Fruit fly (Drosophila melanogaster): ENCODE results near the gene sob.
A peak's percentile ranks its signal among the peaks of the same experiment; 100 is the strongest.

sob gene

DNA sequence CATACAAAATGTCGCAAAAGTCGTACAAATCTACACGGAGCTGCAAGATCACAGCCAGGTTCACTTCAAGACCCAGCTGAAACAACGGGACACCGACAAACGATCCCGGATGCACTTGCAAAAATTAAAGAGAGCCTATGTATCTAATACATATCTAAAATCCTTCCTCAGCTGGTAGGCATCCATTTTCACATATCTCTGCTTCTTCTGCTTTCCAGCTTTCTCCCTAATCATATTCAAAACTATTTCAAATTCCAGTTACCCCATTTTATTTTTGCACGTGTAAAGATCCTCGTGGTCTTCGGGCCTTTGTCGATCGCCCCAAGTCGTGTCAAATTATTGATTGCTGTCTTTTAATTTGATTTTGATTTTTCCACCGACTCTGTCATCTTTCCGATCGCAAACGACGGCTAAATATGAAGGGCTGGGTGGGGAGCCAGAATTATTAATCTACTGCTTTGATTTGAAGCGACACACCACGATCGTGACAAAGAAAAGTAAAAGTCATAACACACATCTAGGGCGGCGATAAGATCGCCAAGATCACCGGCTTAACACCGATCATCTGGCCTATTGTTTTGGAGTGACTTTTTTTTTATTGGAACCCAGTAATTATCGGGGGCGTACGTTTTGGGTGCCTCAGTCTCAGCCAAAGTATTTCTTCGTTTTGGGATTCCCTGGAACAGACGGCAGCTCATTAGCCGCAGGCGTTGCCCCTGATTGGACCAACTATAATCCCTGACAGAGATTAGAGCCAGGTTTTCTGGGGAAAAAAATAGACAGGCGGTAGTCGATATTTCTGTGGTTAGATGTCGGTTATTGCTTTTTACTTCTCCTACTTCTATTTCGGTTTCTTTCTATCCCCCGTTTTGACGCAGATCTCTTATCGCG lies 3.1 kb upstream of the sob start:
- TF ChIP-seq ovo (GFP tag; optimal IDR thresholded peaks at IDR 0.05) (no peak), CG7101 (tag; optimal IDR thresholded peaks at IDR 0.05) (no peak), Hr96 (GFP tag; optimal IDR thresholded peaks at IDR 0.05) (no peak), CG5204 (GFP tag; optimal IDR thresholded peaks at IDR 0.05) (peak; percentile 5)

- TF ChIP-seq tj (GFP tag; optimal IDR thresholded peaks at IDR 0.05): no peak
These were observed 2.1 kb upstream of the sob start for dm6 chr2L:3582692-3583091.

- no peak for TF ChIP-seq Mnt (GFP tag; optimal IDR thresholded peaks at IDR 0.05)
These were observed 4.0 kb downstream of the sob start for dm6 chr2L:3576520-3576919.

DNA sequence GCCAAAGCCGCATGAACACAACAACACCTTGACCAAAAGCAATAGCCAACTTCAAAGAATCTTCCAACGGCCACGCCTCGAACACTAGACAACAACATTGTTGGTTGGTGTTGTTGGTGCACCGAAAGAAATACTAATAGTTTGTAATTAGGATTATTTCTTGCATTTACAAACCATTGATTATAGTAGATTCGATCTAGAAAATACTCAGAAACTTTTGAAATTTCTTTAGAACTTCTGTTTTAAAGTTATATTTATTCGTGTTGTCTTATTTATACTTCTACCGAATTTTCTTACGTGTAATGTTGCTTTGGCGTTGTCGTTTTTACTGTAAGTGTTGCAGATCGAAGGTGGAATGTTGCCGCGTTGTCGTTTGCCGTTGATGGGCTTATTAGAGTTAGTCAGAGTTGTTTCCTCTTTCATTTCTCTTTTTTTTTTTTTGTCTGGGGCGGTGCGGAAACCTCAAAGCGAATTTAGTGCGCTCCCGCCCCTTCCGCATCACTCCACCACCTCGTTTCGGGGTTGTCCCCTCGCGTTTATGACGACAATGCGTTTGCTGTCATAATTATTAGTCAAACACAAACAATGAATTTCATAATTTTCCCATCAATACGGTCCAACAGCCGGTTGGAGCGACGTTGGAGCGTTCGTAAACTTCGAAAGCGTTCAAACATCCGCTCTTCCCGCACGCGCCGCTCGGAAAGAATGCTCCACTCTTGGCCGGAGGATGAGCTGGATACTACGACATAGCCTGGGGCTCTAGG lies 4.7 kb downstream of the sob start, which contains the start of gene CG43815:
Gene CG43815 (plus strand): TSS at position 532 of the 764 bp plus-strand sequence.
- no peak for TF ChIP-seq cic (GFP tag; optimal IDR thresholded peaks at IDR 0.05)
- TF ChIP-seq bab1 (GFP tag; optimal IDR thresholded peaks at IDR 0.05): no peak
- no peak for TF ChIP-seq cnc (optimal IDR thresholded peaks at IDR 0.05)
- TF ChIP-seq CG14711 (tag; optimal IDR thresholded peaks at IDR 0.05): no peak
- TF ChIP-seq pad (GFP tag; optimal IDR thresholded peaks at IDR 0.05): no peak
- TF ChIP-seq CG11617 (GFP tag; optimal IDR thresholded peaks at IDR 0.05): no peak
- no peak for TF ChIP-seq CG33017 (tag; optimal IDR thresholded peaks at IDR 0.05)
- TF ChIP-seq CG7045 (GFP tag; optimal IDR thresholded peaks at IDR 0.05): no peak
- no peak for TF ChIP-seq CG7101 (tag; optimal IDR thresholded peaks at IDR 0.05)
- TF ChIP-seq ovo (GFP tag; optimal IDR thresholded peaks at IDR 0.05): no peak
- no peak for TF ChIP-seq kay (GFP tag; ENCODE audit: borderline replicate concordance)
- no peak for TF ChIP-seq CG1620 (GFP tag; optimal IDR thresholded peaks at IDR 0.05)
- TF ChIP-seq CG12768 (GFP tag; optimal IDR thresholded peaks at IDR 0.05): no peak
- no peak for TF ChIP-seq tj (GFP tag; optimal IDR thresholded peaks at IDR 0.05)

- TF ChIP-seq CG12768 (GFP tag; optimal IDR thresholded peaks at IDR 0.05) (peak; percentile 37), Hr96 (GFP tag; optimal IDR thresholded peaks at IDR 0.05) (peak; percentile 67), CG14711 (tag; optimal IDR thresholded peaks at IDR 0.05) (peak; percentile 25), cnc (optimal IDR thresholded peaks at IDR 0.05) (no peak), toe (GFP tag; optimal IDR thresholded peaks at IDR 0.05) (peak; percentile 32), kay (GFP tag; ENCODE audit: borderline replicate concordance) (peak; percentile 86), CG7101 (tag; optimal IDR thresholded peaks at IDR 0.05) (peak; percentile 52), CG5204 (GFP tag; optimal IDR thresholded peaks at IDR 0.05) (no peak)
These were observed 6.7 kb downstream of the sob start for dm6 chr2L:3573907-3574306.

DNA sequence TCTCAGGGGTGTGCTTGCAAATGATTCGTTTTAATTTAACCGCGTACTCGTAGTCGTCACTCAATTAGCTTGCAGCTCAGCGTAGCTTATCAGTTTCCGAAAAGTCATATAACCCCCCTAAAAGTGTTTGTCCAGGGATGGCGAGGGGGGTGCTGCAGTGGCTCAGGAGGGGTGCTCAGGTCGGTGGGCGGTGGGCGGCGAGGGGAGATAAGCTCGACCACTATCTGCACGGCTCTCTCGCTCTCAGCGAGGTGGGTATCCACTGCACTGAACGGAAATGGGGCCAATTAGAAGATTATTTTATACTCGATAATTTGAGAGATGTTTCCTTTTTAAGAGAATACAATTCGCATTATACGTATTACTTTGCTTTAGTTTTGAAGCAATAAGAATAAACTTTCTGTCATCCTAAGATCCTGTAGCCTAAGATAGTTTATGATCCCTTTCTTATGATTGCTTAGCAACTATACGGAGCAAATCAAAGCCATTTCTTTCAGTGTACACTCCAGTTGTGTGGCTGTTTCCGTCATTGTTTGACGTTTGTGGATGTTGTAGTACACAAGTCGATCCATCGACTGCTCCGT lies 7.3 kb downstream of the sob start:
- TF ChIP-seq Crg-1 (GFP tag; optimal IDR thresholded peaks at IDR 0.05) (peak; percentile 3), CG7101 (tag; optimal IDR thresholded peaks at IDR 0.05) (peak; percentile 72), CG5204 (GFP tag; optimal IDR thresholded peaks at IDR 0.05) (peak; percentile 88), ovo (GFP tag; optimal IDR thresholded peaks at IDR 0.05) (no peak), cic (GFP tag; optimal IDR thresholded peaks at IDR 0.05) (peak; percentile 52), pad (GFP tag; optimal IDR thresholded peaks at IDR 0.05) (peak; percentile 7), tj (GFP tag; optimal IDR thresholded peaks at IDR 0.05) (peak; percentile 13), kay (GFP tag; ENCODE audit: borderline replicate concordance) (no peak), CG11617 (GFP tag; optimal IDR thresholded peaks at IDR 0.05) (peak; percentile 77), CG33017 (tag; optimal IDR thresholded peaks at IDR 0.05) (peak; percentile 72), CG7045 (GFP tag; optimal IDR thresholded peaks at IDR 0.05) (peak; percentile 67), Clk (GFP tag; optimal IDR thresholded peaks at IDR 0.05) (peak; percentile 77), Hr96 (GFP tag; optimal IDR thresholded peaks at IDR 0.05) (peak; percentile 71), CG1620 (GFP tag; optimal IDR thresholded peaks at IDR 0.05) (no peak), bab1 (GFP tag; optimal IDR thresholded peaks at IDR 0.05) (no peak), toe (GFP tag; optimal IDR thresholded peaks at IDR 0.05) (peak; percentile 67), CG14711 (tag; optimal IDR thresholded peaks at IDR 0.05) (peak; percentile 50), Mnt (GFP tag; optimal IDR thresholded peaks at IDR 0.05) (peak; percentile 48), CG12768 (GFP tag; optimal IDR thresholded peaks at IDR 0.05) (peak; percentile 71)
